Worm (Caenorhabditis elegans): ENCODE results near the gene K08E5.6.

DNA sequence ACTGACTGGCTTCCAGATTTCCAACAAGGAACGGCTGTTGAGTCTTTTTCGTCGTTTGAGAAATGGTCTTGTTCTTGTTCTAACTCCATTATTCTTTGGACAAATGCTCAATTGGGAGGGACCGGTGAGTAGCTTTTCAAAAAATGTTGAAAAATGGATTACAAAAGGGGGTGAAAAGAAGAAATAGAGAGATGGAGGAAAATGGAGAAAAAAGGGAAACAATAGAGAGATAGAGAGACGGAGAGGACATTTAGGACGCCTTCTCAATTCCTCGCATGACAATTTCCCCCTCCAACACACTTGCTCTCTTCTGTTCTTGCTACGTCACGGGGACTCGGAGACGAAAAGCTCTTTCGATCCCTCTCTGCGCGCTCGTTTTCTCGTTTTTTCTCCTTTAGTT, 12.2 kb downstream of the K08E5.6 start:
- TF ChIP-seq pag-3 (tag; optimal IDR thresholded peaks at IDR 0.05; ENCODE audit: borderline replicate concordance, insufficient read depth): no peak
- TF ChIP-seq ceh-63 (GFP tag; optimal IDR thresholded peaks at IDR 0.05): no peak
- peak; percentile 7 for TF ChIP-seq snpc-4 (tag; optimal IDR thresholded peaks at IDR 0.05)
- no peak for TF ChIP-seq nhr-77 (tag; optimal IDR thresholded peaks at IDR 0.05)
- no peak for TF ChIP-seq ceh-88 (GFP tag; IDR thresholded peaks at IDR 0.05)
- TF ChIP-seq nhr-76 (tag; optimal IDR thresholded peaks at IDR 0.05): no peak
- TF ChIP-seq unc-130 (tag; optimal IDR thresholded peaks at IDR 0.05): no peak
- peak; percentile 35 for TF ChIP-seq swsn-7 (tag; optimal IDR thresholded peaks at IDR 0.05)
- TF ChIP-seq nhr-11 (tag; optimal IDR thresholded peaks at IDR 0.05): no peak
- no peak for TF ChIP-seq skn-1 (tag; optimal IDR thresholded peaks at IDR 0.05)
- no peak for TF ChIP-seq elt-2 (tag; optimal IDR thresholded peaks at IDR 0.05)
- TF ChIP-seq alr-1 (tag; optimal IDR thresholded peaks at IDR 0.05; ENCODE audit: borderline replicate concordance): no peak

All from whole organism, L1 larva.